Fruit fly (Drosophila melanogaster) whole organism, embryonic: ENCODE results near the gene CG15145.

Experiments used
- Abd-B ChIP-seq: fragments of 200-800 bp; sonication (Bioruptor generic); optimal IDR thresholded peaks from 2 replicates; lab custom pipeline; 2018; ENCODE audit warnings: missing biosample characterization, mild to moderate bottlenecking, missing genetic modification characterization, moderate library complexity
- Atf3 ChIP-seq: fragments of 200-800 bp; sonication (Bioruptor generic); optimal IDR thresholded peaks from 3 replicates; lab custom pipeline; 2016; ENCODE audit warnings: missing biosample characterization, missing genetic modification characterization
- Awh ChIP-seq: fragments of 200-800 bp; sonication (Bioruptor generic); IDR thresholded peaks from 2 replicates; pipeline ENCODE4, ENCODE4 v1.3.6; 2022; ENCODE audit warnings: missing biosample characterization, missing genetic modification characterization
- CG10267 ChIP-seq: fragments of 200-800 bp; sonication (Bioruptor generic); optimal IDR thresholded peaks from 2 replicates; lab custom pipeline; 2018; ENCODE audit warnings: missing biosample characterization, mild to moderate bottlenecking, missing genetic modification characterization, moderate library complexity
- CG11456 ChIP-seq: fragments of 200-800 bp; sonication (Bioruptor generic); IDR thresholded peaks from 3 replicates; pipeline ENCODE4 v1.3.6; 2022; ENCODE audit warnings: missing biosample characterization, missing genetic modification characterization
- CG11695 ChIP-seq: fragments of 200-800 bp; sonication (Bioruptor generic); IDR thresholded peaks from 3 replicates; pipeline ENCODE4 v1.3.6; 2022; ENCODE audit warnings: missing biosample characterization, missing genetic modification characterization
- CG12391 ChIP-seq: fragments of 200-800 bp; sonication (Bioruptor generic); optimal IDR thresholded peaks from 3 replicates; lab custom pipeline; 2018; ENCODE audit warnings: missing biosample characterization, mild to moderate bottlenecking, missing genetic modification characterization, moderate library complexity
- CG13894 ChIP-seq: fragments of 200-800 bp; sonication (Bioruptor generic); optimal IDR thresholded peaks from 3 replicates; lab custom pipeline; 2018; ENCODE audit warnings: missing biosample characterization, mild to moderate bottlenecking, missing genetic modification characterization, moderate library complexity
- CG15011 ChIP-seq: fragments of 200-800 bp; sonication (Bioruptor generic); optimal IDR thresholded peaks from 3 replicates; lab custom pipeline; 2018; ENCODE audit warnings: missing biosample characterization, mild to moderate bottlenecking, missing genetic modification characterization
- CG17385 ChIP-seq: fragments of 200-800 bp; sonication (Bioruptor generic); optimal IDR thresholded peaks from 3 replicates; lab custom pipeline; 2018; ENCODE audit warnings: missing biosample characterization, mild to moderate bottlenecking, missing genetic modification characterization
- CG2202 ChIP-seq: fragments of 200-800 bp; sonication (Bioruptor generic); optimal IDR thresholded peaks from 2 replicates; lab custom pipeline; 2018; ENCODE audit warnings: missing biosample characterization, mild to moderate bottlenecking, missing genetic modification characterization
- CG2678 ChIP-seq: fragments of 200-800 bp; sonication (Bioruptor generic); optimal IDR thresholded peaks from 3 replicates; lab custom pipeline; 2019; ENCODE audit warnings: missing biosample characterization, mild to moderate bottlenecking, missing genetic modification characterization, moderate library complexity
- CG2889 ChIP-seq: fragments of 200-800 bp; sonication (Bioruptor generic); IDR thresholded peaks from 3 replicates; pipeline ENCODE4 v1.3.6; 2022; ENCODE audit warnings: missing biosample characterization, missing genetic modification characterization
- CG3065 ChIP-seq: fragments of 200-800 bp; sonication (Bioruptor generic); optimal IDR thresholded peaks from 2 replicates; lab custom pipeline; 2016; ENCODE audit warnings: missing biosample characterization, missing genetic modification characterization
- CG31441 ChIP-seq: fragments of 200-800 bp; sonication (Bioruptor generic); IDR thresholded peaks from 2 replicates; pipeline ENCODE4 v1.3.6; 2022; ENCODE audit warnings: missing biosample characterization, missing genetic modification characterization
- CG33213 ChIP-seq: fragments of 200-800 bp; sonication (Bioruptor generic); optimal IDR thresholded peaks from 3 replicates; lab custom pipeline; 2016; ENCODE audit warnings: missing biosample characterization, missing genetic modification characterization
- CG3726 ChIP-seq: fragments of 200-800 bp; sonication (Bioruptor generic); IDR thresholded peaks from 3 replicates; pipeline ENCODE4, ENCODE4 v1.3.6; 2022; ENCODE audit warnings: missing biosample characterization, missing genetic modification characterization
- CG3847 ChIP-seq: fragments of 200-800 bp; sonication (Bioruptor generic); IDR thresholded peaks from 2 replicates; pipeline ENCODE4 v1.3.6; 2022; ENCODE audit warnings: missing biosample characterization, missing genetic modification characterization
- CG5953 ChIP-seq: fragments of 200-800 bp; sonication (Bioruptor generic); IDR thresholded peaks from 2 replicates; pipeline ENCODE4 v1.3.6; 2022; ENCODE audit warnings: missing biosample characterization, missing genetic modification characterization
- CG6272 ChIP-seq: fragments of 200-800 bp; sonication (Bioruptor generic); IDR thresholded peaks from 2 replicates; pipeline ENCODE4 v1.3.6; 2022; ENCODE audit warnings: missing biosample characterization, missing genetic modification characterization
- CG7745 ChIP-seq: fragments of 200-800 bp; sonication (Bioruptor generic); optimal IDR thresholded peaks from 2 replicates; lab custom pipeline; 2018; ENCODE audit warnings: missing biosample characterization, mild to moderate bottlenecking, missing genetic modification characterization, moderate library complexity
- CG8281 ChIP-seq: fragments of 200-800 bp; sonication (Bioruptor generic); optimal IDR thresholded peaks from 2 replicates; lab custom pipeline; 2018; ENCODE audit warnings: missing biosample characterization, mild to moderate bottlenecking, missing genetic modification characterization, moderate library complexity
- CG8944 ChIP-seq: fragments of 200-800 bp; sonication (Bioruptor generic); optimal IDR thresholded peaks from 3 replicates; lab custom pipeline; 2016; ENCODE audit warnings: missing biosample characterization, missing genetic modification characterization
- CG9215 ChIP-seq: fragments of 200-800 bp; sonication (Bioruptor generic); IDR thresholded peaks from 2 replicates; pipeline ENCODE4 v1.3.6; 2022; ENCODE audit warnings: missing biosample characterization, missing genetic modification characterization
- CrebB ChIP-seq: fragments of 200-800 bp; sonication (Bioruptor generic); optimal IDR thresholded peaks from 3 replicates; lab custom pipeline; 2018; ENCODE audit warnings: missing biosample characterization, mild to moderate bottlenecking, missing genetic modification characterization
- Dref ChIP-seq: fragments of 200-800 bp; sonication (Bioruptor generic); IDR thresholded peaks from 2 replicates; pipeline ENCODE4 v1.3.6; 2022; ENCODE audit warnings: missing biosample characterization, missing genetic modification characterization
- HmgZ ChIP-seq: fragments of 200-800 bp; sonication (Bioruptor generic); optimal IDR thresholded peaks from 2 replicates; lab custom pipeline; 2018; ENCODE audit warnings: missing biosample characterization, mild to moderate bottlenecking, missing genetic modification characterization
- NC2β ChIP-seq: fragments of 200-800 bp; sonication (Bioruptor generic); optimal IDR thresholded peaks from 2 replicates; lab custom pipeline; 2016; ENCODE audit warnings: missing biosample characterization, missing genetic modification characterization
- Ravus ChIP-seq: fragments of 200-800 bp; sonication (Bioruptor generic); IDR thresholded peaks from 2 replicates; pipeline ENCODE4 v1.3.6; 2022; ENCODE audit warnings: missing biosample characterization, missing genetic modification characterization
- Side ChIP-seq: fragments of 200-800 bp; sonication (Bioruptor generic); optimal IDR thresholded peaks from 2 replicates; lab custom pipeline; 2016; ENCODE audit warnings: missing biosample characterization, missing genetic modification characterization
- Sin3A ChIP-seq: fragments of >200 bp; optimal IDR thresholded peaks from 2 replicates; lab custom pipeline; 2018
- Spps ChIP-seq: fragments of 200-800 bp; sonication (Bioruptor generic); optimal IDR thresholded peaks from 2 replicates; lab custom pipeline; 2018; ENCODE audit warnings: missing biosample characterization, mild to moderate bottlenecking, missing genetic modification characterization
- Sry-β ChIP-seq: fragments of 200-800 bp; sonication (Bioruptor generic); optimal IDR thresholded peaks from 2 replicates; lab custom pipeline; 2018; ENCODE audit warnings: missing biosample characterization, mild to moderate bottlenecking, missing genetic modification characterization, moderate library complexity
- TFAM ChIP-seq: fragments of 200-800 bp; sonication (Bioruptor generic); optimal IDR thresholded peaks from 2 replicates; lab custom pipeline; 2017; ENCODE audit warnings: missing biosample characterization, missing genetic modification characterization, inconsistent platforms
- Taf1 ChIP-seq: fragments of 200-800 bp; sonication (Bioruptor generic); IDR thresholded peaks from 2 replicates; pipeline ENCODE4 v1.3.6; 2022; ENCODE audit warnings: missing biosample characterization, missing genetic modification characterization
- Xbp1 ChIP-seq: fragments of 200-800 bp; sonication (Bioruptor generic); optimal IDR thresholded peaks from 3 replicates; lab custom pipeline; 2016; ENCODE audit warnings: missing biosample characterization, mild to moderate bottlenecking, missing genetic modification characterization
- bcd ChIP-seq: fragments of 200-800 bp; sonication (Bioruptor generic); optimal IDR thresholded peaks from 2 replicates; lab custom pipeline; 2017; ENCODE audit warnings: missing biosample characterization, mild to moderate bottlenecking, missing genetic modification characterization
- bigmax ChIP-seq: fragments of 200-800 bp; sonication (Bioruptor generic); optimal IDR thresholded peaks from 2 replicates; lab custom pipeline; 2018; ENCODE audit warnings: missing biosample characterization, mild to moderate bottlenecking, missing genetic modification characterization
- crc ChIP-seq: fragments of 200-800 bp; sonication (Bioruptor generic); optimal IDR thresholded peaks from 2 replicates; lab custom pipeline; 2016; ENCODE audit warnings: missing biosample characterization, missing genetic modification characterization
- croc ChIP-seq: fragments of 200-800 bp; sonication (Bioruptor generic); conservative IDR thresholded peaks from 3 replicates; pipeline ENCODE4 v1.3.6; 2022; ENCODE audit warnings: missing biosample characterization, missing genetic modification characterization
- cwo ChIP-seq: fragments of 200-800 bp; sonication (Bioruptor generic); optimal IDR thresholded peaks from 3 replicates; lab custom pipeline; 2017; ENCODE audit warnings: missing biosample characterization, missing genetic modification characterization, mild to moderate bottlenecking, moderate library complexity, missing genetic modification reagents
- da ChIP-seq: fragments of 200-800 bp; sonication (Bioruptor generic); optimal IDR thresholded peaks from 2 replicates; lab custom pipeline; 2016; ENCODE audit warnings: missing biosample characterization, missing genetic modification characterization
- dpn ChIP-seq, 2 experiments: fragments of 200-800 bp; sonication (Bioruptor generic); optimal IDR thresholded peaks; 3 replicates each; lab custom pipeline; 2016; ENCODE audit warnings: missing biosample characterization in 2 of 2, missing genetic modification characterization in 2 of 2
- ewg ChIP-seq: fragments of 200-800 bp; sonication (Bioruptor generic); optimal IDR thresholded peaks from 3 replicates; lab custom pipeline; 2017; ENCODE audit warnings: mild to moderate bottlenecking, missing biosample characterization, missing genetic modification reagents, missing genetic modification characterization
- ftz-f1 ChIP-seq: fragments of 200-800 bp; sonication (Bioruptor generic); optimal IDR thresholded peaks from 2 replicates; lab custom pipeline; 2016; ENCODE audit warnings: missing biosample characterization, missing genetic modification characterization
- gcm2 ChIP-seq: fragments of 200-800 bp; sonication (Bioruptor generic); optimal IDR thresholded peaks from 2 replicates; lab custom pipeline; 2016; ENCODE audit warnings: missing biosample characterization, missing genetic modification characterization
- hkb ChIP-seq, 2 experiments: fragments of 200-800 bp in 1 of 2; fragments of >200 bp in 1 of 2; sonication (Bioruptor generic) in 1 of 2; IDR thresholded peaks in 1 of 2; optimal IDR thresholded peaks in 1 of 2; 2 replicates each; pipeline versions ENCODE4 v1.3.6 to Lab custom; 2017 to 2022; ENCODE audit warnings: missing biosample characterization in 1 of 2, missing genetic modification characterization in 1 of 2
- kah ChIP-seq: fragments of 200-800 bp; sonication (Bioruptor generic); optimal IDR thresholded peaks from 2 replicates; lab custom pipeline; 2018; ENCODE audit warnings: missing biosample characterization, mild to moderate bottlenecking, missing genetic modification characterization
- nerfin-1 ChIP-seq: fragments of 200-800 bp; sonication (Bioruptor generic); optimal IDR thresholded peaks from 3 replicates; lab custom pipeline; 2019; ENCODE audit warnings: missing biosample characterization, mild to moderate bottlenecking, missing genetic modification characterization, moderate library complexity
- pros ChIP-seq: fragments of 200-800 bp; sonication (Bioruptor generic); optimal IDR thresholded peaks from 3 replicates; lab custom pipeline; 2019; ENCODE audit warnings: missing biosample characterization, mild to moderate bottlenecking, missing genetic modification characterization, moderate library complexity
- pzg ChIP-seq: fragments of 200-800 bp; sonication (Bioruptor generic); optimal IDR thresholded peaks from 3 replicates; lab custom pipeline; 2018; ENCODE audit warnings: missing biosample characterization, mild to moderate bottlenecking, missing genetic modification characterization, moderate library complexity
- slou ChIP-seq: fragments of 200-800 bp; sonication (Bioruptor generic); optimal IDR thresholded peaks from 3 replicates; lab custom pipeline; 2016; ENCODE audit warnings: missing biosample characterization, missing genetic modification characterization

CG15145 gene

DNA sequence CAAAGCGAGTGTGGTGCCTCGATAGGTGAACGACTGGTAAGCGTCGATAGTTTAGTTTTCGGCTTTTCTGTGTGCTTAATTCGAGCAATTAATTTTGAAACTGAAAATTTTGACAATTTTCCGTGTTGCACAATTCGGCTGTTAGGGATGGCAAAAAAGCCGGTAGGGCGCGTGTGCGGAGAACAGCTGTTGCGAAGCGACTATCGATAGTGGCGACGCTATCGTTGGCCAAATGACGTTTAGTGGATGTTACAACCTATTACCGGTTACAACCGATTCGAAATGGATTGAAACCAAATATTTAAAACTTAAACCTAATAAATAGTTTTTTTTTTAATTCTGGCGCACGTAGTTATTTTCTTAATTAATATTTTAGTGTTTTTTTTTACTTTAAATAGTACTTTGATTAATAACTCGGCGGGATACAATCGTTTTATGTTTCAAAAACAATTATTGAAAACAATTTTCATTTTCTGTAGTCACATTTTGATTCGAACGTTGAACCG is 31.0 kb downstream of the CG15145 start, which contains the start of the genes mEFTs and Dhc36C (continued):
- TF ChIP-seq CG6272 (GFP tag; lab: Robert Waterston, UW) = no peak
- TF ChIP-seq Dref = peak; percentile 83
- TF ChIP-seq pzg (GFP tag; lab: Kevin White, UChicago) = peak; percentile 81
- TF ChIP-seq CG12391 = no peak
- no peak for TF ChIP-seq CG8281 (tag; lab: Kevin White, UChicago)
- TF ChIP-seq bigmax (GFP tag; lab: Kevin White, UChicago) = no peak
- peak; percentile 25 for TF ChIP-seq nerfin-1 (tag; lab: Kevin White, UChicago)
- TF ChIP-seq TFAM = no peak
- no peak for TF ChIP-seq ftz-f1
- TF ChIP-seq crc = no peak
- TF ChIP-seq da (GFP tag; lab: Kevin White, UChicago) = no peak
- TF ChIP-seq pros (GFP tag; lab: Kevin White, UChicago) = no peak
- no peak for TF ChIP-seq cwo (GFP tag; lab: Kevin White, UChicago)
- peak; percentile 87 for TF ChIP-seq CG10267 (tag; lab: Kevin White, UChicago)
- TF ChIP-seq dpn (GFP tag; optimal IDR thresholded peaks at IDR 0.05; lab: Kevin White, UChicago) = no peak
- TF ChIP-seq kah = no peak
- no peak for TF ChIP-seq Side (GFP tag; lab: Kevin White, UChicago)
- no peak for TF ChIP-seq CG7745
- TF ChIP-seq CG17385 (GFP tag; lab: Kevin White, UChicago) = no peak
- TF ChIP-seq CG15011 = no peak
- TF ChIP-seq Taf1 (GFP tag; lab: Robert Waterston, UW) = no peak
- TF ChIP-seq CrebB (tag; lab: Kevin White, UChicago) = no peak
- no peak for TF ChIP-seq Atf3
- no peak for TF ChIP-seq Xbp1 (GFP tag; lab: Kevin White, UChicago)
- TF ChIP-seq gcm2 = no peak
- no peak for TF ChIP-seq Spps
- TF ChIP-seq CG11456 = no peak; the same call in 2 of the 3 replicates
- no peak for TF ChIP-seq CG2678
- TF ChIP-seq NC2β (GFP tag; lab: Kevin White, UChicago) = no peak
- TF ChIP-seq CG13894 (tag; lab: Kevin White, UChicago) = no peak
- TF ChIP-seq CG31441 (GFP tag; lab: Robert Waterston, UW) = no peak
- TF ChIP-seq CG2202 (tag; lab: Kevin White, UChicago) = no peak
- TF ChIP-seq Sin3A (lab: Kevin White, UChicago) = peak; percentile 40
- TF ChIP-seq Sry-β (GFP tag; lab: Kevin White, UChicago) = no peak
- no peak for TF ChIP-seq CG11695 (GFP tag; lab: Robert Waterston, UW)
- TF ChIP-seq CG3065 (GFP tag; lab: Kevin White, UChicago) = no peak
- no peak for TF ChIP-seq CG3726 (GFP tag; lab: Robert Waterston, UW)
- no peak for TF ChIP-seq CG33213 (GFP tag; lab: Kevin White, UChicago)
- TF ChIP-seq Awh = no peak
- TF ChIP-seq CG2889 (GFP tag; lab: Robert Waterston, UW) = no peak
- TF ChIP-seq ewg = peak; percentile 96
- TF ChIP-seq CG8944 (GFP tag; lab: Kevin White, UChicago) = no peak
- no peak for TF ChIP-seq croc (GFP tag; lab: Robert Waterston, UW)
- TF ChIP-seq CG3847 = no peak
- no peak for TF ChIP-seq slou (GFP tag; lab: Kevin White, UChicago)
- no peak for TF ChIP-seq bcd
- no peak for TF ChIP-seq CG5953 (GFP tag; lab: Robert Waterston, UW)
- peak; percentile 37 for TF ChIP-seq HmgZ (tag; lab: Kevin White, UChicago)
- TF ChIP-seq hkb (optimal IDR thresholded peaks at IDR 0.05; lab: Kevin White, UChicago) = no peak
- TF ChIP-seq hkb (GFP tag; IDR thresholded peaks at IDR 0.05; lab: Robert Waterston, UW) = peak; percentile 21; the same call in 1 of the 2 replicates
- TF ChIP-seq Abd-B (GFP tag; lab: Kevin White, UChicago) = no peak
- TF ChIP-seq Ravus (GFP tag; lab: Robert Waterston, UW) = no peak
- no peak for TF ChIP-seq CG9215 (GFP tag; lab: Robert Waterston, UW)
